Fruit fly (Drosophila melanogaster): ENCODE measurements around the gene CG32107.

Gene CG32107

dm6 chr3L:12835511-12836479 lies 25.3 kb downstream of the CG32107 start:
- TF ChIP-seq vnd (GFP tag; IDR thresholded peaks at IDR 0.05; ENCODE audit: partially characterized antibody) (no peak), dati (GFP tag; IDR thresholded peaks at IDR 0.05) (no peak), CG3065 (GFP tag; optimal IDR thresholded peaks at IDR 0.05) (no peak), Neu2 (GFP tag; optimal IDR thresholded peaks at IDR 0.05; ENCODE audit: borderline replicate concordance) (no peak), sob (GFP tag; IDR thresholded peaks at IDR 0.05) (no peak), Vsx1 (GFP tag; optimal IDR thresholded peaks at IDR 0.05) (peak; percentile 8), CG6813 (GFP tag; optimal IDR thresholded peaks at IDR 0.05) (peak; percentile 31), CG11085 (GFP tag; IDR thresholded peaks at IDR 0.05) (no peak), bowl (GFP tag; IDR thresholded peaks at IDR 0.05) (no peak), fu2 (GFP tag; optimal IDR thresholded peaks at IDR 0.05) (no peak), fd3F (GFP tag; optimal IDR thresholded peaks at IDR 0.05) (no peak), CG2120 (GFP tag; optimal IDR thresholded peaks at IDR 0.05) (no peak), cad (GFP tag; optimal IDR thresholded peaks at IDR 0.05) (no peak), lab (GFP tag; optimal IDR thresholded peaks at IDR 0.05) (peak; percentile 80), CG17385 (GFP tag; optimal IDR thresholded peaks at IDR 0.05) (no peak), Doc3 (GFP tag; IDR thresholded peaks at IDR 0.05; ENCODE audit: partially characterized antibody) (no peak), z (GFP tag; IDR thresholded peaks at IDR 0.05) (no peak), hkb (optimal IDR thresholded peaks at IDR 0.05) (no peak), hkb (GFP tag; IDR thresholded peaks at IDR 0.05) (no peak), Poxn (GFP tag; IDR thresholded peaks at IDR 0.05) (no peak), nerfin-2 (GFP tag; IDR thresholded peaks at IDR 0.05; ENCODE audit: partially characterized antibody) (no peak), CG18011 (GFP tag; optimal IDR thresholded peaks at IDR 0.05) (no peak), CG7745 (tag; optimal IDR thresholded peaks at IDR 0.05) (no peak), CG17612 (GFP tag; IDR thresholded peaks at IDR 0.05) (no peak), Usf (GFP tag; optimal IDR thresholded peaks at IDR 0.05) (no peak), CG6254 (GFP tag; optimal IDR thresholded peaks at IDR 0.05) (peak; percentile 22), Aef1 (GFP tag; IDR thresholded peaks at IDR 0.05) (no peak), inv (GFP tag; IDR thresholded peaks at IDR 0.05; ENCODE audit: partially characterized antibody) (no peak), CG4328 (GFP tag; optimal IDR thresholded peaks at IDR 0.05) (no peak), dmrt99B (tag; optimal IDR thresholded peaks at IDR 0.05) (peak; percentile 13), CG12942 (GFP tag; optimal IDR thresholded peaks at IDR 0.05) (no peak), CG7928 (GFP tag; optimal IDR thresholded peaks at IDR 0.05) (no peak), CG2678 (tag; optimal IDR thresholded peaks at IDR 0.05) (peak; percentile 12), CG4404 (GFP tag; IDR thresholded peaks at IDR 0.05) (no peak), CHES-1-like (GFP tag; optimal IDR thresholded peaks at IDR 0.05) (no peak), B-H1 (GFP tag; IDR thresholded peaks at IDR 0.05) (no peak), CG12299 (tag; optimal IDR thresholded peaks at IDR 0.05) (no peak), dpn (GFP tag; optimal IDR thresholded peaks at IDR 0.05) (no peak), CG12659 (GFP tag; optimal IDR thresholded peaks at IDR 0.05) (peak; percentile 3), zfh1 (GFP tag; IDR thresholded peaks at IDR 0.05) (no peak), Fer3 (tag; optimal IDR thresholded peaks at IDR 0.05) (no peak), ab (GFP tag; optimal IDR thresholded peaks at IDR 0.05) (no peak), Max (GFP tag; optimal IDR thresholded peaks at IDR 0.05) (no peak), CG2116 (GFP tag; optimal IDR thresholded peaks at IDR 0.05) (no peak), gro (GFP tag; optimal IDR thresholded peaks at IDR 0.05) (peak; percentile 7), fd64A (GFP tag; optimal IDR thresholded peaks at IDR 0.05) (no peak), D (optimal IDR thresholded peaks at IDR 0.05) (no peak), D (GFP tag; optimal IDR thresholded peaks at IDR 0.05) (no peak), Awh (GFP tag; IDR thresholded peaks at IDR 0.05) (0 out of 2 replicates have a peak, but pooled peaks have one; percentile 16)
